Fruit fly (Drosophila melanogaster) ovary, adult (tissue): ENCODE data around the gene CG17221.

Experiments used
- CG17801 ChIP-seq: fragments of 200-800 bp; optimal IDR thresholded peaks from 2 replicates; lab custom pipeline; 2019; ENCODE audit warnings: missing biosample characterization, mild to moderate bottlenecking, missing genetic modification characterization, moderate library complexity; ENCODE audit not compliant: partially characterized antibody

CG17221 gene

DNA sequence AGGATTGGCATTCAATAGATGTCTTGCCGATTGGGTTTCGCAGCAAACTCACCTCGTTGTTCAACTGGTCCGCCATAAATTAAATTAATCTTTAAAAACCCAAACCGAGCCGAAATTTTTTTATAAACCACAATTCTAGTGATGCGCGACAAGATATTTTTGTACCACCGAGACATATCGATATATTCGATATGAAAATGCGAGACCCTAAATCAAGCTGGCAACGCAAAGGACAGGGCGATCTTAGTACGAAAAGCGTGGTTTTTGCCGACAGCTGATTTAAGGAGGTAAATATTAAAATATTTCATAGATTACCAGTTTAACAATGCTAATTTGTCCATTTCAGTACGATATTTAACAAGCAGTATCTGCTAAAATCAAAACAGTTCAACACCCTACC, 10.8 kb upstream of the CG17221 start, which contains the start of the genes Sf3b2 and CG17219:
Sf3b2 (minus strand) TSS at position 157 of the 400 bp plus-strand sequence.
CG17219 (plus strand) TSS at position 242 of the 400 bp plus-strand sequence.
- peak; percentile 15 for TF ChIP-seq CG17801 (GFP tag; lab: Kevin White, UChicago)

- peak; percentile 3 for TF ChIP-seq CG17801 (GFP tag; lab: Kevin White, UChicago)
Measured at dm6 chr2L:3030350-3030749, 9.4 kb upstream of the CG17221 start, which contains the start of gene GABPI. GABPI (plus strand) TSS chr2L:3030539.

- TF ChIP-seq CG17801 (GFP tag; lab: Kevin White, UChicago) = no peak
Measured at dm6 chr2L:3034969-3035368, 4.8 kb upstream of the CG17221 start, which contains the start of gene CG17258. CG17258 (minus strand) TSS chr2L:3035348.

DNA sequence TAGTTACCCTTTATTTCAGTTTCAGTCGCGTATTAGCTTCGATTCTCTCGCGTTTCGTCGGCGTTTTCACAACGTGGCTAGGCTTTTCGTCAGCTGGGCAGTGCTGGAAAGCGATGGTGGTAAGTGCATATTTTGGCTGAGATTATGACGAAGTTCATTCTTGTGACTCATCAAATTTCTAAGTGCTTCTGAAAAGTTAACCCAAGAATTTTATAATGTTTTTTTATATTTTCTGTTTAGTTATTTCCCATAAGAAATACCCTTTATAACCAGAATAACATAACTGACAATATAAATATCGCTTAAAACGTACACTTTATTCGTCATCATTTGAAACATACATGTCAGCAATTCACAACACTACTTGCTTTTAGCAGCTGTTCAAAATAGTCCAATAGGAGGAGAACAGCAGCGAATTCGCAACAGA, 2.6 kb upstream of the CG17221 start, which contains the start of the genes CG17260 and SerRS:
CG17260 (plus strand) TSS at position 78 of the 427 bp plus-strand sequence.
SerRS (minus strand) TSS at position 251 of the 427 bp plus-strand sequence.
- peak; percentile 92 for TF ChIP-seq CG17801 (GFP tag; lab: Kevin White, UChicago)

dm6 chr2L:3041918-3042615, 2.3 kb downstream of the CG17221 start, which contains the start of gene CG17261:
CG17261 (plus strand) TSS chr2L:3042551.
- peak; percentile 17 for TF ChIP-seq CG17801 (GFP tag; lab: Kevin White, UChicago)

DNA sequence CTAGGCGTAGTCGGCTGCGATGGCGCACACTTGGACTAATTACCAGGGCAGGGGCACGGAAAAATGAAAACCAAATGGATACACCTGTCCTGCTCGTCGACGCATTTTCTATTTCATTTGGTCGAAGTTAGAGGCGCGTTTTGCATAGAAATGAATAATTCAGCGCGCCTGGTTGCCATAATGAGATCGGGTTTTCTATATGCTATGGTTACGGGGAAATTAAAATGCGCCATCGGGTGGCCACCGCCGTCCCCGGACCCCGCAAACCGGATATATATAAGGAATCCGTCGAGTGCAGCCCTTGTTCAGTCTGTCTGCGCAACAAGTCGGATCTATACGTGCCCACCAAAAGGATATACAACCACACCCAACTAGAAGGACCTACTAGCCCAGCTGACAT, 3.9 kb downstream of the CG17221 start, which contains the start of gene FASN2:
FASN2 (plus strand) TSS at position 301 of the 400 bp plus-strand sequence.
- TF ChIP-seq CG17801 (GFP tag; lab: Kevin White, UChicago) = no peak

dm6 chr2L:3044660-3045504, 5.1 kb downstream of the CG17221 start:
- no peak for TF ChIP-seq CG17801 (GFP tag; lab: Kevin White, UChicago)

DNA sequence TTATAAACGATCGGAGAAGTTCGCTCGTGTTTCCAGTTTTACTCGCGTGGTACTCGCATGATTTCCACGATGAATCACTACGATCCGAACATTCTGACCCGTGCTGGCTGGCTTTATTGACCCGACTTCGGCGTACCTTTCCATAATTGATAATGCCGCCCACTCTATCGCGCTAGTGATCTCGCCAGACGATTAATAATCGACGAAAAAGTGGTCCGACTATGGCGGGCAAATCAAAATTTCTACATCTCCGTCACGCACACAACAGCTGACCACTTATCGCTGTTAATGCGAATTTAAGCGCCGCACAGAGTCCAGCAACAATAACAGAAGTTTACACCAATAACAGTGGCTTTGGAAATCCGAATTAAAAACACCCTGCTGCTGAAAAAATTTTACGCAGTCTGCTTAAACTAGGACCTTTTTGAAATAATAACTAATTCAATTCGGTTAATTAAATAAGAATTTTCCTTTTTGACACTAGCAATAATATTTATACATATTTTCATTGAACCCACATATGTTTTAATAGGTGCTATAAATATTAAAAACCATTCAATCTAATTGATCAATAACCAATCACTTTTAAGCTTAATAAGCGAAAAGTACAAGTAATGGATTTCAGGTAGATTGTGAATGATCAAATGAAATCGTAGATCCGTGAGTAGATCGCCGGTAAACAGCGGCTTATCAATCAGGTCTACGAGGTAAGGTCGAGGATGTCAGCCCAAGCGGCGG, 16.1 kb downstream of the CG17221 start:
- TF ChIP-seq CG17801 (GFP tag; lab: Kevin White, UChicago) = no peak

DNA sequence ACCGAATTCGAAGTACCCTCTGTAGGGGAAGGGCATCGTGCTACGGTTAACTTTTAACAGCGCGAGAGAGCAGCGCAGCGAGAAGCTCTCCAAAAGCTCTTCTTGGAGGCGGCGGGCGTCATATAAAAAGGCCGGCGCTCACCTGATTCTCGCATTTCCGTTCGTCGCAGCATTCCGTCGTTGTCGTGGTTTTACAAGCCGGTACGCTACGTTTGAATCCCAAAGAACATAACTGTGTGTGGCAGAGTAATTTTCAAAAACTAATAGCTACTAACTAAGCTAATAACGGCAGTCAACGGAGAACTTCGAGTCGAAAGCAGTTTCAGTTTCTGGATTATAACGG, 16.6 kb downstream of the CG17221 start, which contains the start of gene FASN1:
FASN1 (plus strand) TSS at position 151 of the 343 bp plus-strand sequence.
- TF ChIP-seq CG17801 (GFP tag; lab: Kevin White, UChicago) = peak; percentile 84

dm6 chr2L:3057951-3058771, 18.4 kb downstream of the CG17221 start:
- peak; percentile 8 for TF ChIP-seq CG17801 (GFP tag; lab: Kevin White, UChicago)

DNA sequence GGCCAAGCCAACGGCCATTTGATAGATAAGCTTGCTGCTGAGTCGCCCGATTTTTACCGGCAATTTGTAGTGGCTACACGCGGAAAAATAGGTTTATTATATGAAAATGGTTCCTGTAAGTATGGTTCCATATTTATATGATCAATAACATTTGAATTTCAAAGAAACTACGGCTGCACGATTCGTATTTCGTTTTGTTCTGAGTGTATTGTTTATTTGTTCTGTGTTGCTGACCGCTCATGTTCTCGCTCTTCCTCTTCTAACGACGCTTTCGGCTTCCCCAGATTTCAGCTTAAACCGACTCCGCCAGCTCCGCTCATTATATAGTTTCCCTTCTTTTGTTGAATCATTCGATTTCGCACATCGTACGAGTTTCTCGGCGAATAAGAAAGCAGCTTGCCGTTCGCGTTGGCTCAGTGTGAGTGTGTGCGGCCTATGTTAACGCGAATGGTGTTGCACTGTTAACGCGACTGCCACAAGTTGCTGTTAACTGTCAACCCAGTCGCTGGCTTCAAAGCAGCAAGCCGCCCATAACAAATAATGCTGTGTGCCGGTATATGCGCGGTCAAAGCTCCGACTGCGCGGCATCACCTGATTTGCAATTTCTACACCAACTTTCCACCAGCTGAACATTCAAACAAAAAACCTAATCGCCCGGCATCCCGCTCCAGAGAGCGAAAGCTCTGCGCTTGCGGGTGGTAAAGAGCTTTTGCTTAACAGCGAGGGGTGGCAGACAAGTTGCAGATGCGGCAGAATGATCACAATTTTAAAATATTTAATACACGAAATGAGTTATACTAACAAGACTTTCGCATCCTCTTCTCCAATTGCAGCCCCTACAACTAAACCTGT, 19.2 kb downstream of the CG17221 start:
- TF ChIP-seq CG17801 (GFP tag; lab: Kevin White, UChicago) = peak; percentile 80

DNA sequence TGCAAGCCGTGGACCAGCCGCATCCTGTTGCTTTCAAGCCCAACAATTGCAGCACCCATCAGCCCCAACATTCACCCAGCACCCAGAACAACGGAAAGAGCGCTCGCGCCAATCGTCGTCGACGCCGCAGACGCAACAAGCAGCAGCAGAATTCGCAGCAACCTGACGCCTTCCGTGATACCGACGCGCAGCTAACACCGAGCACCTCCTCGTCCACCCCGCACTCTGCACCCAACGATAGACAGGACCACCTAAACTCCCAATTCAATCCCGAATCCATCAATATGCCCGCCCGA, 19.8 kb downstream of the CG17221 start:
- TF ChIP-seq CG17801 (GFP tag; lab: Kevin White, UChicago) = no peak

DNA sequence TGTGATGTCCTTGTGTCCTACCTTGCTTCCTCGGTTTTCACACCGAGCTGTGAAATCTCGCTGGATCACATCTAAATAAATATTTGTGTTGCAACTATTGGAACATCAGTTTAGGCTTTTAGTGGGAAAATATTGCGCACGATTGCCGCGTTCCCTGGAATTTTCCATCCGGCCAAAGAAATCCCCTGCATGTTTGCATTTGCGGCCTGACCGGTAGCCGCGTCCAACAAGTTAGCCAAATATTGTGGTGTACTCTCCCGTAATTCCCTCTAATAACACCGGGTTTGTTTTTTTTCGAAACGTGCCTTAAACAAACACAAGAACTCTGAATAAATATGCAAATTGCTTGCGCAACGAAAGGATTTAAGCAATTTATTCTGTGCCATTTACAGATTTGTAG, 39.0 kb downstream of the CG17221 start:
- TF ChIP-seq CG17801 (GFP tag; lab: Kevin White, UChicago) = no peak
